Worm (Caenorhabditis elegans) whole organism, dauer: Measurements from ENCODE around the gene C35D10.6.

Source experiments
- unc-62 ChIP-seq: sonication (generic microtip); optimal IDR thresholded peaks from 2 replicates; lab custom pipeline; 2017; ENCODE audit warnings: missing biosample characterization, missing genetic modification reagents, missing genetic modification characterization

Gene C35D10.6

DNA sequence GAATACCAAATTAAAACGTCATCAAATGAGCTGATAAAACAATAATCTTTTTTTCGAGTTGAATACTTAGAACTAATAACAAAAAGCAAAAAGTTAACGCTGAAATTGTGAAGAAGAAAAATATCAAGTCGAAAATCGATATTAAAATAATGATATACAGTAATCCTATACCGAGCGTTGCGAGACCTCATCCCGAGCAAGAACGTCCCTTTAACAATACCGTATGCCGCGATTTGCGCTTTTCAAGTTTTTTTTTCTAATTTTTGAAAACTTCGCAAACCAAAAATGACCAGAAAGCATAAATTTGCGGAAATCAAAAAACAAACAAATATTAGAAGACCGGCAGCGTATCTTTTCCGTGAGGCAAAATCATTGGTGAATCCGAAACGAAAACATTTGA lies 31.9 kb downstream of the C35D10.6 start, which contains the start of gene F26F4.5:
TSS of gene F26F4.5 (minus strand) at position 256 of the 400 bp plus-strand sequence.
- no peak for TF ChIP-seq unc-62 (GFP tag; lab: Kevin White, UChicago)

DNA sequence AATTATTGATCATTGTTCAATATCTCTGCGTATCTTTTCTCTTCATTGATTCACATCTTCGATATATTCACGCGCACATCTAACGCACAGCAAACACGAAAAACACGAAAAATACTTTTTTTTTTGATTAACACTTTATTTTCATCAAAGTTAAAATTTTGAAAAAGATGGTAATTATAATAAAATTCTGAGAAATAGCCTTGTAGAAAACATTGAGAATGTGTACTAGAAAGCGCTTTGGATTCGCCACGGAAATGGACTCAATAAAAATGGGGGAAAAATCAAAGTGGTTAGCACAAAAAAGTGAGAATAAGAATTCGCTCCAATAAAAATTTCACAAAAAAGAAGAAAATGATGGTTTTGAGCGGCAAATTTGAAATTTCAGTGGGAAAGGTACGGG lies 34.4 kb downstream of the C35D10.6 start, which contains the start of gene F26F4.6:
TSS of gene F26F4.6 (minus strand) at position 101 of the 400 bp plus-strand sequence.
- no peak for TF ChIP-seq unc-62 (GFP tag; lab: Kevin White, UChicago)

DNA sequence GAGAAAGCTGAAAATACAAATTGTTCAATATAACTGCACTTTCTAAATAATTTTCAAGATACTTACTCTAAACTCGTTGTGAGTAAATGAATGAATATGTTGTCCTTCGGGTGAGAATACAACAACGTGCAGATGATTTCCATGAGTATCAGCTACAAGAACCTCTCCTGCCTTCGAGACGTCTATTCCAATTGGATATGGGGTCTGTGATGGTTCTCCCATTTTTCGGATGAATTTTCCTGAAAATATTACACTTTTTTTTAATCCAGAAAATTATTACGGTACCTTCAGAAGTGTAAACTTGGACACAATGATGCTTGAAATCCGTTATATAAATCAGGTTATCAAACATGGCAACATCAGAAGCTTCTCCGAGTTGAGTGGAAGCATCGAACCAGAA lies 36.2 kb downstream of the C35D10.6 start:
- TF ChIP-seq unc-62 (GFP tag; lab: Kevin White, UChicago), result no peak

DNA sequence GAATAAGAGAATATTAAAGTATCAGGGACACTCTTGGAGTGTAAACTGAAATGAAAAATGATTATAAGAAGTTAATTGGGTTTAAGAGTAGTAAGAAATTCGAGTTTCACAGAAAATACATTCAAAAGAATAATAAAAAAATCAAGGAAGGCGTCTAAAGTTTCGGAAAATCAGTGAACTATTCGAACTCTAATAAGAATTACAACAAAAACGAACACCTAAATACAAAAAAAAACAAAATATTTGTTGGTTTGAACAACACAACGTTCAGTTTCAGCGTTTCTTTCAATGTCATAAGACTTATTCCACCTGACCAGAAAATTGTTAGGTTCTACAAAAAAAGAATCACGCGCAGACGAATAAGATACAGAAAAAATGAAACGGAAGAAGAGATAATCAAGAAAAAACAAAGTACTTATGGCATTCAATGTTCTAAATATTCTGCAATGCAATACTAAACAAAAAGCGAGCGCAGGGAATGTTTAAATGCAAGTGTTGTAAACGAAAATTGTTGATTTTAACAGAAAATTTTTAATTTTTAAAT lies 40.0 kb downstream of the C35D10.6 start, which contains the start of gene nhl-2:
TSS of gene nhl-2 (minus strand) at position 51 of the 544 bp plus-strand sequence.
- no peak for TF ChIP-seq unc-62 (GFP tag; lab: Kevin White, UChicago)

DNA sequence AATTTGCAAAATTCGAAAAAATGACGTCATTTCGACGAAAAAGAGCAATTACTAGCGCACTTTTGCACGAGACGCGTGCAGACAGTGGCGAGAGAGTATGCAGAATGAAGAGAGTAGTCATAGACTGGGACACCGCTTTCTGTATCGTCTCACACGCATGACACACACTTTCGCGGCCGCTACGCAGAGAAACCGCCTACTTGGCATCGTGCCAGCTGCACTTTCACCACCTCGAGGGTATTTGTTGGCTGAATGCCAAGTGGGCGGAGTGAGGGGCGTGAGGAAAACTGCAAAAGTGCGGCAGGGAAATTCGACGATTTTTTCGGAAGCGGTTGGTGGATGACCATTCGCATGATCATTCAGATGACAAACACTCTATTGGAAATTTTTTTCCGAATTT lies 40.6 kb downstream of the C35D10.6 start:
- no peak for TF ChIP-seq unc-62 (GFP tag; lab: Kevin White, UChicago)

DNA sequence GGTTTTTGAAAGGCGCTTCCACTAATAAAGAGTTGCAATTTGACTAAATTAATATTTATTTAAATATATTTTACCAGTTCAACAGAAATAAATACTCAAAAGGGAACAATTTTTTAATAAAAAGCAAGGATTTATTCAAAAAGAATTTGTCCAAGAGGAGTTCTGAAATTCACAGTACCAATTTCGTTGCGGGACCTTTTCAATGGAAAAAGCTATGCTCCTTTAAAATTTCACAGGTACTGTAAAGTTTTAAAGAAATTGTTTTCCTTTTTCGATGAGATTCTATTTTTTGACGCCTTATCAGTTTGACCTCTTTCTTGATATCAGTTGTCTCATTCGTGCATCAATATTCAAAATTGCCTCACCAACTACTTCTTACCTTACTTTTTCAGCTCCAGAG lies 41.1 kb downstream of the C35D10.6 start, which contains the start of gene tag-340:
TSS of gene tag-340 (plus strand) at position 249 of the 400 bp plus-strand sequence.
- TF ChIP-seq unc-62 (GFP tag; lab: Kevin White, UChicago), result no peak

DNA sequence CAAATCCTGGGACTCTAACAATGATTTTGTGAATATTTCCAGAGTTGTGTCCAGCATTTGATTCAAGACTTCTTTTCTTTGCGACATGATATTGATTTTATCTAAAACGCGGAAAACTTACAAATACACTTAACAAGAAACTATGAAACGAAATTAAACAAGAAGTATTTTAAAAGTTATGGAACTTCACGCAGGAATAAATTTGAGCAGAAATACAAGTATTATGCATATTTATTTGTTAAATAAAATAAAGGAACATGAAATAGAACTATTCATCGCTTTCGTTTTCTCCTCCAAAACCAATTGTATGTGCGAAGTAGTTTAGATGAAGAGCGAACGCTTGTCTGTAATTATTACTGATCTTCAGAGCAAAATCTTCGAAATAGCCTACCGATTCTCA lies 44.6 kb downstream of the C35D10.6 start, which contains the start of gene kbp-2:
TSS of gene kbp-2 (minus strand) at position 101 of the 400 bp plus-strand sequence.
- TF ChIP-seq unc-62 (GFP tag; lab: Kevin White, UChicago), result no peak

DNA sequence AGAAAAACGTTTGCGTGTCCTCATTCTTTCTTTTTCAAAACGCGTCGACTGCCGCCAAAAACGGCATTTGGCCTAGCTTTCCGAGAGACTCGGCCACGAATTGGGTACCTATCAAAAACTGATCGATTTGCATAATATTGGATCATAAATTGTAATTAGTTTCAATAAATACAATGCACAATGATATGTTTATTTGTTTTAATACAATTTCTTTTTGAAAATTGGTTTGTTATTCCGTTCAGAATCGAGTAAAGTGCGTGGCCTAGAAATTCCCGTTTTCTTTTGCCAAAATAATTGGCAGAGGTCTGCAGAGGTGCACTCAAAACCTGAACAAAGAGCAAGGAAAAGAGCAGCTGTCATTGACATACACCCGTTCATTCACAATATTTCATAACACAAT lies 46.3 kb downstream of the C35D10.6 start, which contains the start of gene F26F4.8:
TSS of gene F26F4.8 (minus strand) at position 69 of the 400 bp plus-strand sequence.
- no peak for TF ChIP-seq unc-62 (GFP tag; lab: Kevin White, UChicago)

DNA sequence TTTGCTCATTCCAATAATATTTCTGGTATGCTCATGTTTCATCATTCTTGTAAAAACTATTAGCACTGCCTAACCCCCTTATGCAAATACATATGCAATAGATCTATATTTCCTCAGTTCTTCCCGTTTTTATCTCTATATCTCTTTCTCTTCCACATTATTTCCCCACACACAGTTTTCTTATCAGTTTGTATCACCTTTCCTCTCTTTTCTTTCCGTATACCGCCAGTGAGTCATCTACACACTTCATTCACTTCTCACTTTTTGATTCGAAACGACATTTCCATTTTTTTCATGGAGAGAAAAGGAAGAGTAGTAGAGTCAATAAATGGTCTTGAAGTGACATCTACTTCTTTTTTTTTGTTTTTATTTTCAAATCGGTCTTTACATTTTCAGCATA lies 47.2 kb downstream of the C35D10.6 start:
- TF ChIP-seq unc-62 (GFP tag; lab: Kevin White, UChicago), result no peak

DNA sequence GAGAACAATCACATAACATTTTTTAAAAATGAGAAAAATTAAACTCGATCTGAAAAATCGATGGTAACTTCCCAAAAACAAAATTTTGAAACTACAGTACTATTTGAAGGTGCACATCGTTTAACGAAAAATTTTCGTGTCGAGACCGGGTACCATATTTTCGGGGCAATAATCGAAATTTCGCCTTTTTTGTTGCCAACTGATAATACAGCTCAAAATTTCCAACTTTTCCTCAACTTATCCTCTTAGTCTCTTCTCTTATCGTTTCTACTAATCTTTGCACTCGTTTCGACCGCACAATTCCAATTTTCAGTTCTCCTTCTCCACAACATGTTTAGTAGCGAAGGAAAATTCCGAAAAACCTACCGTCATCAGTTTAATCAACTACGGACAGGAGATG lies 47.8 kb downstream of the C35D10.6 start, which contains the start of gene rom-1:
TSS of gene rom-1 (plus strand) at position 301 of the 400 bp plus-strand sequence.
- TF ChIP-seq unc-62 (GFP tag; lab: Kevin White, UChicago), result no peak

DNA sequence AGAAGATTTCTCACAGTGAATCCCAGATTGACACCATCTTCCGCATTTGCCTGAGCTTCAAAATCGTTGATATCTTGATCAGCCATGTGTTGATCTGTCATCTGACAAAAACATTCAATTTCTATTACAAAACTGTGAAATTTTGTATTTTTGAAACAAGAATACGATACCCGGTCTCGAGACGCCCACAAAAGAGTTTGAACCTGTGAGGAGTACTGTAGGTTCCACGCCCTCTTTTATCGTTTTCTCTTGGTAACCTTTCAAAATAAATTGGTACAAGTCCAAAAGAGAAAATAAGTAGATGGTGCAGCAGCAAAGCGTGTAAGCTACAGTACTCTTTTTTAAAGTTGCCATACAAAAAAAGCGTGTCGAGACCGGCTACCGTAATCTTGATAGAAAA lies 50.8 kb downstream of the C35D10.6 start, which contains the start of gene F26F4.12:
TSS of gene F26F4.12 (minus strand) at position 101 of the 400 bp plus-strand sequence.
- TF ChIP-seq unc-62 (GFP tag; lab: Kevin White, UChicago), result no peak
